Worm (Caenorhabditis elegans) whole organism, L1 larva: ENCODE data around the gene ifet-1.

Source experiments
- F16B12.6 ChIP-seq: fragments of 150-350 bp; optimal IDR thresholded peaks from 2 replicates; lab custom pipeline; 2014; ENCODE audit warnings: missing biosample characterization, missing genetic modification characterization
- aha-1 ChIP-seq: fragments of 150-350 bp; optimal IDR thresholded peaks from 2 replicates; lab custom pipeline; 2014; ENCODE audit warnings: missing biosample characterization, missing genetic modification characterization
- alr-1 ChIP-seq: fragments of 200-800 bp; sonication (Bioruptor generic); optimal IDR thresholded peaks from 2 replicates; lab custom pipeline; 2018; ENCODE audit warnings: borderline replicate concordance, mild to moderate bottlenecking, missing genetic modification characterization, missing compliant biosample characterization
- blmp-1 ChIP-seq: fragments of 150-350 bp; optimal IDR thresholded peaks from 2 replicates; lab custom pipeline; 2014; ENCODE audit warnings: missing biosample characterization, missing genetic modification characterization
- ceh-63 ChIP-seq: fragments of 200-800 bp; sonication (Bioruptor generic); optimal IDR thresholded peaks from 2 replicates; lab custom pipeline; 2018; ENCODE audit warnings: mild to moderate bottlenecking, missing genetic modification characterization, missing compliant biosample characterization
- ceh-82 ChIP-seq, 3 experiments: fragments of 150-350 bp in 1 of 3; sonication (generic microtip) in 2 of 3; optimal IDR thresholded peaks; 2 replicates each; lab custom pipeline; 2014 to 2017; ENCODE audit warnings: missing biosample characterization in 3 of 3, missing genetic modification characterization in 3 of 3
- ceh-90 ChIP-seq: sonication (generic microtip); optimal IDR thresholded peaks from 2 replicates; lab custom pipeline; 2016; ENCODE audit warnings: missing genetic modification characterization, missing compliant biosample characterization
- efl-1 ChIP-seq, 4 experiments: fragments of 150-350 bp; optimal IDR thresholded peaks in 3 of 4; peaks in 1 of 4; 1 replicate in 1 of 4; 2 replicates in 3 of 4; lab custom pipeline; 2014; ENCODE audit warnings: missing biosample characterization in 2 of 4, missing genetic modification characterization in 2 of 4, missing genetic modification reagents in 2 of 4
- efl-3 ChIP-seq: fragments of 200-800 bp; sonication (Bioruptor generic); optimal IDR thresholded peaks from 2 replicates; lab custom pipeline; 2018; ENCODE audit warnings: mild to moderate bottlenecking, missing genetic modification characterization, missing compliant biosample characterization
- egl-27 ChIP-seq, 2 experiments: fragments of 150-350 bp in 1 of 2; sonication (generic microtip); optimal IDR thresholded peaks; 3 replicates each; lab custom pipeline; 2017 to 2018; ENCODE audit warnings: missing biosample characterization in 2 of 2, missing genetic modification characterization in 2 of 2, missing genetic modification reagents in 2 of 2
- elt-2 ChIP-seq: sonication (generic microtip); optimal IDR thresholded peaks from 2 replicates; lab custom pipeline; 2016; ENCODE audit warnings: missing genetic modification characterization, mild to moderate bottlenecking, inconsistent platforms, missing compliant biosample characterization, missing genetic modification reagents
- elt-3 ChIP-seq, 6 experiments: fragments of 150-350 bp in 1 of 6; sonication (generic microtip); optimal IDR thresholded peaks; 2 replicates each; lab custom pipeline; 2017 to 2018; ENCODE audit warnings: missing biosample characterization in 6 of 6, missing genetic modification characterization in 6 of 6, inconsistent platforms in 1 of 6
- ets-5 ChIP-seq: fragments of 200-800 bp; sonication (Bioruptor generic); IDR thresholded peaks from 2 replicates; pipeline ENCODE4 v1.3.6; 2022; ENCODE audit warnings: missing genetic modification characterization, missing compliant biosample characterization
- fkh-10 ChIP-seq: sonication (generic microtip); optimal IDR thresholded peaks from 2 replicates; lab custom pipeline; 2017; ENCODE audit warnings: missing biosample characterization, missing genetic modification reagents, missing genetic modification characterization
- fkh-4 ChIP-seq: sonication (generic microtip); optimal IDR thresholded peaks from 2 replicates; lab custom pipeline; 2016; ENCODE audit warnings: missing compliant biosample characterization, missing genetic modification characterization, borderline replicate concordance
- grh-1 ChIP-seq: fragments of 200-800 bp; sonication (Bioruptor generic); IDR thresholded peaks from 2 replicates; pipeline ENCODE4 v1.3.6; 2022; ENCODE audit warnings: missing genetic modification reagents, missing genetic modification characterization, missing compliant biosample characterization
- hlh-17 ChIP-seq: fragments of 200-800 bp; sonication (Bioruptor generic); optimal IDR thresholded peaks from 2 replicates; lab custom pipeline; 2018; ENCODE audit warnings: missing genetic modification characterization, mild to moderate bottlenecking, missing compliant biosample characterization, moderate library complexity, borderline replicate concordance
- hpl-2 ChIP-seq: fragments of 150-350 bp; optimal IDR thresholded peaks from 2 replicates; lab custom pipeline; 2014; ENCODE audit warnings: missing biosample characterization, missing genetic modification reagents, missing genetic modification characterization
- irx-1 ChIP-seq: sonication (generic microtip); optimal IDR thresholded peaks from 2 replicates; lab custom pipeline; 2016; ENCODE audit warnings: missing genetic modification characterization, missing compliant biosample characterization
- isw-1 ChIP-seq: fragments of 200-800 bp; sonication (Bioruptor generic); IDR thresholded peaks from 2 replicates; pipeline ENCODE4 v1.3.6; 2022; ENCODE audit warnings: missing genetic modification characterization, missing compliant biosample characterization
- jun-1 ChIP-seq: fragments of 150-350 bp; optimal IDR thresholded peaks from 2 replicates; lab custom pipeline; 2014; ENCODE audit warnings: missing biosample characterization, missing genetic modification reagents, missing genetic modification characterization
- lin-14 ChIP-seq: fragments of 200-800 bp; sonication (Bioruptor generic); optimal IDR thresholded peaks from 2 replicates; lab custom pipeline; 2018; ENCODE audit warnings: mild to moderate bottlenecking, missing genetic modification characterization, moderate library complexity, missing compliant biosample characterization
- lin-35 ChIP-seq, 2 experiments: fragments of 150-350 bp; optimal IDR thresholded peaks; 2 replicates each; lab custom pipeline; 2014; ENCODE audit warnings: missing biosample characterization in 2 of 2, missing genetic modification characterization in 2 of 2, missing genetic modification reagents in 2 of 2
- lin-39 ChIP-seq: fragments of 150-350 bp; optimal IDR thresholded peaks from 2 replicates; lab custom pipeline; 2014; ENCODE audit warnings: missing biosample characterization, missing genetic modification reagents, missing genetic modification characterization
- lsy-2 ChIP-seq, 2 experiments: fragments of 150-350 bp; optimal IDR thresholded peaks; 2 replicates each; lab custom pipeline; 2014; ENCODE audit warnings: missing biosample characterization in 2 of 2, missing genetic modification characterization in 2 of 2
- mef-2 ChIP-seq: fragments of 150-350 bp; optimal IDR thresholded peaks from 2 replicates; lab custom pipeline; 2014; ENCODE audit warnings: missing biosample characterization, missing genetic modification characterization
- mep-1 ChIP-seq: fragments of 150-350 bp; optimal IDR thresholded peaks from 2 replicates; lab custom pipeline; 2014; ENCODE audit warnings: missing biosample characterization, missing genetic modification characterization
- nhr-11 ChIP-seq: fragments of 150-350 bp; optimal IDR thresholded peaks from 2 replicates; lab custom pipeline; 2014; ENCODE audit warnings: missing biosample characterization, missing genetic modification characterization
- nhr-12 ChIP-seq: sonication (generic microtip); optimal IDR thresholded peaks from 2 replicates; lab custom pipeline; 2017; ENCODE audit warnings: missing biosample characterization, missing genetic modification characterization
- nhr-20 ChIP-seq: sonication (generic microtip); optimal IDR thresholded peaks from 2 replicates; lab custom pipeline; 2016; ENCODE audit warnings: mild to moderate bottlenecking, missing genetic modification characterization, missing compliant biosample characterization
- nhr-28 ChIP-seq: fragments of 150-350 bp; optimal IDR thresholded peaks from 2 replicates; lab custom pipeline; 2014; ENCODE audit warnings: missing biosample characterization, missing genetic modification characterization
- nhr-71 ChIP-seq: sonication (generic microtip); optimal IDR thresholded peaks from 2 replicates; lab custom pipeline; 2016; ENCODE audit warnings: mild to moderate bottlenecking, missing genetic modification characterization, moderate library complexity, missing compliant biosample characterization
- nhr-76 ChIP-seq: sonication (generic microtip); optimal IDR thresholded peaks from 2 replicates; lab custom pipeline; 2017; ENCODE audit warnings: missing biosample characterization, missing genetic modification characterization
- nhr-84 ChIP-seq: sonication (generic microtip); optimal IDR thresholded peaks from 2 replicates; lab custom pipeline; 2017; ENCODE audit warnings: missing biosample characterization, missing genetic modification characterization
- pax-3 ChIP-seq: fragments of 200-800 bp; sonication (Bioruptor generic); optimal IDR thresholded peaks from 2 replicates; lab custom pipeline; 2018; ENCODE audit warnings: mild to moderate bottlenecking, missing genetic modification characterization, moderate library complexity, missing compliant biosample characterization
- pqm-1 ChIP-seq: sonication (generic microtip); optimal IDR thresholded peaks from 3 replicates; lab custom pipeline; 2017; ENCODE audit warnings: missing biosample characterization, missing genetic modification characterization
- rnt-1 ChIP-seq: sonication (generic microtip); optimal IDR thresholded peaks from 2 replicates; lab custom pipeline; 2016; ENCODE audit warnings: mild to moderate bottlenecking, missing genetic modification characterization, moderate library complexity, missing compliant biosample characterization
- snu-23 ChIP-seq: sonication (generic microtip); optimal IDR thresholded peaks from 2 replicates; lab custom pipeline; 2016; ENCODE audit warnings: missing genetic modification characterization, missing compliant biosample characterization
- sox-4 ChIP-seq: sonication (generic microtip); optimal IDR thresholded peaks from 2 replicates; lab custom pipeline; 2016; ENCODE audit warnings: missing genetic modification characterization, missing compliant biosample characterization
- sptf-1 ChIP-seq: fragments of 150-350 bp; optimal IDR thresholded peaks from 2 replicates; lab custom pipeline; 2014; ENCODE audit warnings: missing biosample characterization, missing genetic modification characterization
- sup-37 ChIP-seq: fragments of 200-800 bp; sonication (Bioruptor generic); optimal IDR thresholded peaks from 2 replicates; lab custom pipeline; 2018; ENCODE audit warnings: mild to moderate bottlenecking, missing genetic modification characterization, missing compliant biosample characterization
- unc-130 ChIP-seq: fragments of 150-350 bp; optimal IDR thresholded peaks from 2 replicates; lab custom pipeline; 2017; ENCODE audit warnings: missing biosample characterization, missing genetic modification characterization, inconsistent platforms
- unc-30 ChIP-seq: sonication (generic microtip); optimal IDR thresholded peaks from 2 replicates; lab custom pipeline; 2017; ENCODE audit warnings: missing biosample characterization, missing genetic modification characterization
- unc-62 ChIP-seq: fragments of 150-350 bp; optimal IDR thresholded peaks from 2 replicates; lab custom pipeline; 2014; ENCODE audit warnings: missing biosample characterization, missing genetic modification reagents, missing genetic modification characterization
- unc-86 ChIP-seq: sonication (generic microtip); optimal IDR thresholded peaks from 2 replicates; lab custom pipeline; 2016; ENCODE audit warnings: missing genetic modification characterization, missing compliant biosample characterization
- vab-15 ChIP-seq: sonication (generic microtip); optimal IDR thresholded peaks from 2 replicates; lab custom pipeline; 2017; ENCODE audit warnings: missing genotype, mild to moderate bottlenecking, missing genetic modification characterization, missing compliant biosample characterization
- zip-4 ChIP-seq: fragments of 200-800 bp; sonication (Bioruptor generic); optimal IDR thresholded peaks from 2 replicates; lab custom pipeline; 2018; ENCODE audit warnings: mild to moderate bottlenecking, missing genetic modification characterization, moderate library complexity, missing compliant biosample characterization
- ztf-4 ChIP-seq: fragments of 150-350 bp; optimal IDR thresholded peaks from 2 replicates; lab custom pipeline; 2014; ENCODE audit warnings: missing biosample characterization, missing genetic modification characterization

Gene ifet-1

ce11 chrIII:4504358-4504757, 29.4 kb upstream of the ifet-1 start (continued):
- no peak for TF ChIP-seq alr-1 (tag; lab: Kevin White, UChicago)
- TF ChIP-seq pqm-1 (tag; lab: Kevin White, UChicago): no peak
- TF ChIP-seq lin-35 (GFP tag; optimal IDR thresholded peaks at IDR 0.05; lab: Kevin White, UChicago): peak in 1 of 2 experiments; percentile 51
- TF ChIP-seq zip-4 (GFP tag; lab: Kevin White, UChicago): no peak
- TF ChIP-seq nhr-11 (tag; lab: Kevin White, UChicago): no peak
- TF ChIP-seq nhr-76 (tag; lab: Kevin White, UChicago): no peak
- no peak for TF ChIP-seq sptf-1 (tag; lab: Kevin White, UChicago)
- TF ChIP-seq nhr-28 (tag; lab: Kevin White, UChicago): no peak
- TF ChIP-seq vab-15 (tag; lab: Kevin White, UChicago): no peak
- TF ChIP-seq F16B12.6 (tag; lab: Kevin White, UChicago): no peak
- TF ChIP-seq hlh-17 (GFP tag; lab: Kevin White, UChicago): no peak
- no peak for TF ChIP-seq ceh-63 (GFP tag; lab: Kevin White, UChicago)
- no peak for TF ChIP-seq ztf-4 (tag; lab: Kevin White, UChicago)
- TF ChIP-seq blmp-1 (tag; lab: Kevin White, UChicago): no peak
- TF ChIP-seq unc-62 (GFP tag; lab: Kevin White, UChicago): no peak
- no peak for TF ChIP-seq nhr-84
- no peak for TF ChIP-seq fkh-4 (tag; lab: Kevin White, UChicago)
- TF ChIP-seq sup-37: no peak
- no peak for TF ChIP-seq grh-1 (GFP tag; lab: Robert Waterston, UW)
- TF ChIP-seq mef-2: no peak
- TF ChIP-seq nhr-12 (tag; lab: Kevin White, UChicago): no peak
- TF ChIP-seq unc-86: peak; percentile 8
- TF ChIP-seq hpl-2 (GFP tag; lab: Kevin White, UChicago): no peak
- peak; percentile 21; the same call in 1 of the 2 replicates for TF ChIP-seq isw-1 (GFP tag; lab: Robert Waterston, UW)
- TF ChIP-seq unc-130 (tag; lab: Kevin White, UChicago): no peak
- TF ChIP-seq mep-1: peak; percentile 49
- peak; percentile 41 for TF ChIP-seq rnt-1 (tag; lab: Kevin White, UChicago)
- TF ChIP-seq unc-30 (tag; lab: Kevin White, UChicago): no peak
- peak; percentile 50 for TF ChIP-seq snu-23 (GFP tag; lab: Kevin White, UChicago)
- no peak for TF ChIP-seq aha-1 (tag; lab: Kevin White, UChicago)
- TF ChIP-seq elt-2 (tag; lab: Kevin White, UChicago): no peak
- no peak for TF ChIP-seq sox-4
- TF ChIP-seq, all 84 proteins: peak for 29

- TF ChIP-seq fkh-10 (GFP tag; lab: Kevin White, UChicago) (no peak), nhr-84 (no peak), ceh-90 (no peak), jun-1 (tag; lab: Kevin White, UChicago) (no peak), zip-4 (GFP tag; lab: Kevin White, UChicago) (no peak), ceh-82 (tag; optimal IDR thresholded peaks at IDR 0.05; lab: Kevin White, UChicago) (no peak), elt-2 (tag; lab: Kevin White, UChicago) (peak; percentile 31), pqm-1 (tag; lab: Kevin White, UChicago) (peak; percentile 77), lin-14 (GFP tag; lab: Kevin White, UChicago) (no peak), irx-1 (tag; lab: Kevin White, UChicago) (no peak), pax-3 (no peak), lsy-2 (tag; optimal IDR thresholded peaks at IDR 0.05; lab: Kevin White, UChicago) (no peak), unc-30 (tag; lab: Kevin White, UChicago) (no peak), sptf-1 (tag; lab: Kevin White, UChicago) (no peak), aha-1 (tag; lab: Kevin White, UChicago) (no peak), ceh-63 (GFP tag; lab: Kevin White, UChicago) (no peak), egl-27 (tag; optimal IDR thresholded peaks at IDR 0.05; lab: Kevin White, UChicago) (no peak), elt-3 (tag; optimal IDR thresholded peaks at IDR 0.05; lab: Kevin White, UChicago) (peak in 4 of 6 experiments; percentile 10 to 22 (median 17)), ets-5 (GFP tag; lab: Robert Waterston, UW) (no peak), hpl-2 (GFP tag; lab: Kevin White, UChicago) (no peak), ztf-4 (tag; lab: Kevin White, UChicago) (no peak), efl-1 (optimal IDR thresholded peaks at IDR 0.05; lab: Kevin White, UChicago) (no peak), efl-1 (GFP tag; optimal IDR thresholded peaks at IDR 0.05 in 1 of 2; lab: Kevin White, UChicago) (peak in 1 of 2 experiments; percentile 58), efl-3 (GFP tag; lab: Kevin White, UChicago) (no peak), nhr-76 (tag; lab: Kevin White, UChicago) (no peak), F16B12.6 (tag; lab: Kevin White, UChicago) (no peak), blmp-1 (tag; lab: Kevin White, UChicago) (no peak), lin-39 (no peak), nhr-20 (tag; lab: Kevin White, UChicago) (peak; percentile 15), lin-35 (GFP tag; optimal IDR thresholded peaks at IDR 0.05; lab: Kevin White, UChicago) (no peak), nhr-71 (tag; lab: Kevin White, UChicago) (peak; percentile 11)
Observed at ce11 chrIII:4502559-4503240, 27.8 kb upstream of the ifet-1 start.
